Worm (Caenorhabditis elegans) whole organism, midembryonic: ENCODE results near the gene T23F11.4.

Source experiments
- T22C8.4 ChIP-seq: fragments of 200-800 bp; sonication (Bioruptor generic); IDR thresholded peaks from 2 replicates; pipeline ENCODE4 v1.3.6; 2022; ENCODE audit warnings: missing genetic modification characterization, missing compliant biosample characterization
- cog-1 ChIP-seq: sonication (generic microtip); optimal IDR thresholded peaks from 2 replicates; lab custom pipeline; 2016; ENCODE audit warnings: missing genetic modification characterization, missing compliant biosample characterization
- flt-1 ChIP-seq: fragments of 200-800 bp; sonication (Bioruptor generic); IDR thresholded peaks from 2 replicates; pipeline ENCODE4 v1.3.6; 2022; ENCODE audit warnings: missing genetic modification characterization, missing compliant biosample characterization
- med-1 ChIP-seq: sonication (generic microtip); optimal IDR thresholded peaks from 2 replicates; lab custom pipeline; 2017; ENCODE audit warnings: missing genetic modification characterization, mild to moderate bottlenecking, missing compliant biosample characterization, antibody characterized with exemption, missing genetic modification reagents; ENCODE audit not compliant: insufficient read depth
- ref-1 ChIP-seq: fragments of 200-800 bp; sonication (Bioruptor generic); conservative IDR thresholded peaks from 2 replicates; pipeline ENCODE4 v1.3.6; 2022; ENCODE audit warnings: missing genetic modification reagents, missing genetic modification characterization, missing compliant biosample characterization
- tab-1 ChIP-seq: fragments of 200-800 bp; sonication (Bioruptor generic); IDR thresholded peaks from 2 replicates; pipeline ENCODE4 v1.3.6; 2022; ENCODE audit warnings: missing genetic modification characterization, missing compliant biosample characterization
- ztf-23 ChIP-seq: fragments of 200-800 bp; sonication (Bioruptor generic); IDR thresholded peaks from 2 replicates; pipeline ENCODE4 v1.3.6; 2022; ENCODE audit warnings: missing genetic modification reagents, missing genetic modification characterization, missing compliant biosample characterization
- ztf-29 ChIP-seq: fragments of 200-800 bp; sonication (Bioruptor generic); IDR thresholded peaks from 2 replicates; pipeline ENCODE4 v1.3.6; 2022; ENCODE audit warnings: missing genetic modification reagents, missing genetic modification characterization, missing compliant biosample characterization

DNA sequence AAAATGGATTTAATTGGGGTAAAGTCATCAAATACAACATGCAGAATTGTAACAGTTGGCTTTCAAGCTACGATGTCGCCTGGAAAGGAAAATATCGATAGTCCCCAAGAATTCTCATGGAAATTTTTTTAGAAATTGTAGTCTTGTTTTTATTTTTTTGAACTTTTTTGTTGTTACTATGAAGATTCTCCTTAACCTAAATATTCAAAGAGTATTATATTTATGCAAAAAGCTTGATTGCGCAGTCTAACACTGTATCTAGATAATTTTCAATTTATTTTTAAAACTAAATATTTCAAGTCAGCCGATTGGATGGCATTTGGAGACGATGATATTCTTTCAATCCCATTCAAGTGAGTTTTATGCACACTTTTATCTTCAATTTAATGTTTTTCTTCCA lies 40.0 kb upstream of the T23F11.4 start, which contains the start of gene pgap-2:
- TF ChIP-seq ztf-23 (GFP tag; lab: Robert Waterston, UW) = no peak
- TF ChIP-seq tab-1 (GFP tag; lab: Robert Waterston, UW) = no peak
- no peak for TF ChIP-seq flt-1 (GFP tag; lab: Robert Waterston, UW)
- TF ChIP-seq cog-1 = no peak
- no peak for TF ChIP-seq T22C8.4
- TF ChIP-seq med-1 (GFP tag; lab: Kevin White, UChicago) = no peak
- no peak for TF ChIP-seq ref-1 (GFP tag; lab: Robert Waterston, UW)
- TF ChIP-seq ztf-29 (GFP tag; lab: Robert Waterston, UW) = no peak
